Fruit fly (Drosophila melanogaster) whole organism, embryonic: ENCODE results near the gene CG31548.
A peak's percentile ranks its signal among the peaks of the same experiment; 100 is the strongest.

Experiments used
- CG10543 ChIP-seq: fragments of 200-800 bp; sonication (Bioruptor generic); optimal IDR thresholded peaks from 3 replicates; lab custom pipeline; 2017; ENCODE audit warnings: missing biosample characterization, mild to moderate bottlenecking, missing genetic modification characterization, moderate library complexity
- CG10654 ChIP-seq: fragments of 200-800 bp; sonication (Bioruptor generic); optimal IDR thresholded peaks from 2 replicates; lab custom pipeline; 2016; ENCODE audit warnings: missing biosample characterization, missing genetic modification characterization
- CG11093 ChIP-seq: fragments of 200-800 bp; sonication (Bioruptor generic); IDR thresholded peaks from 3 replicates; pipeline ENCODE4 v1.3.6; 2022; ENCODE audit warnings: missing biosample characterization, missing genetic modification characterization
- CG11247 ChIP-seq: fragments of 200-800 bp; sonication (Bioruptor generic); IDR thresholded peaks from 2 replicates; pipeline ENCODE4 v1.3.6; 2022; ENCODE audit warnings: missing biosample characterization, missing genetic modification characterization
- CG12071 ChIP-seq: fragments of 200-800 bp; sonication (Bioruptor generic); optimal IDR thresholded peaks from 3 replicates; lab custom pipeline; 2018; ENCODE audit warnings: missing biosample characterization, mild to moderate bottlenecking, missing genetic modification characterization
- CG13287 ChIP-seq: fragments of 200-800 bp; sonication (Bioruptor generic); IDR thresholded peaks from 2 replicates; pipeline ENCODE4 v1.3.6; 2022; ENCODE audit warnings: missing biosample characterization, missing genetic modification characterization; ENCODE audit not compliant: partially characterized antibody
- CG15601 ChIP-seq: fragments of 200-800 bp; sonication (Bioruptor generic); optimal IDR thresholded peaks from 3 replicates; lab custom pipeline; 2019; ENCODE audit warnings: missing biosample characterization, mild to moderate bottlenecking, missing genetic modification characterization, moderate library complexity
- CG2712 ChIP-seq: fragments of 200-800 bp; optimal IDR thresholded peaks from 3 replicates; lab custom pipeline; 2019; ENCODE audit warnings: missing biosample characterization, mild to moderate bottlenecking, missing genetic modification characterization, moderate library complexity
- CG34422 ChIP-seq: fragments of 200-800 bp; sonication (Bioruptor generic); IDR thresholded peaks from 3 replicates; pipeline ENCODE4 v1.3.6; 2022; ENCODE audit warnings: missing biosample characterization, missing genetic modification characterization
- CG6683 ChIP-seq: fragments of 200-800 bp; sonication (Bioruptor generic); optimal IDR thresholded peaks from 2 replicates; lab custom pipeline; 2017; ENCODE audit warnings: missing biosample characterization, mild to moderate bottlenecking, missing genetic modification characterization, missing genetic modification reagents
- CG6765 ChIP-seq: fragments of 200-800 bp; sonication (Bioruptor generic); optimal IDR thresholded peaks from 3 replicates; lab custom pipeline; 2017; ENCODE audit warnings: missing biosample characterization, mild to moderate bottlenecking, missing genetic modification characterization
- CG7271 ChIP-seq: fragments of 200-800 bp; sonication (Bioruptor generic); optimal IDR thresholded peaks from 2 replicates; lab custom pipeline; 2018; ENCODE audit warnings: missing biosample characterization, mild to moderate bottlenecking, missing genetic modification characterization, moderate library complexity
- CG8359 ChIP-seq: fragments of 200-800 bp; sonication (Bioruptor generic); optimal IDR thresholded peaks from 2 replicates; lab custom pipeline; 2017; ENCODE audit warnings: missing biosample characterization, mild to moderate bottlenecking, missing genetic modification characterization, borderline replicate concordance
- CG9932 ChIP-seq: fragments of 200-800 bp; sonication (Bioruptor generic); IDR thresholded peaks from 2 replicates; pipeline ENCODE4 v1.3.6; 2022; ENCODE audit warnings: missing biosample characterization, missing genetic modification characterization
- CHES-1-like ChIP-seq: fragments of 200-800 bp; sonication (Bioruptor generic); optimal IDR thresholded peaks from 2 replicates; lab custom pipeline; 2016; ENCODE audit warnings: missing biosample characterization, missing genetic modification characterization
- Chrac-16 ChIP-seq: fragments of 200-800 bp; sonication (Bioruptor generic); optimal IDR thresholded peaks from 3 replicates; lab custom pipeline; 2016; ENCODE audit warnings: missing biosample characterization, missing genetic modification characterization
- Dek ChIP-seq: fragments of 200-800 bp; sonication (Bioruptor generic); optimal IDR thresholded peaks from 3 replicates; lab custom pipeline; 2019; ENCODE audit warnings: missing biosample characterization, mild to moderate bottlenecking, missing genetic modification characterization, moderate library complexity
- Dfd ChIP-seq, 2 experiments: fragments of >200 bp; optimal IDR thresholded peaks; 2 replicates each; lab custom pipeline; 2017; ENCODE audit warnings: missing biosample characterization in 2 of 2, missing genetic modification characterization in 2 of 2
- Eip74EF ChIP-seq, 2 experiments: fragments of 200-800 bp in 1 of 2; fragments of >200 bp in 1 of 2; sonication (Bioruptor generic) in 1 of 2; optimal IDR thresholded peaks; 2 replicates each; lab custom pipeline; 2017 to 2019; ENCODE audit warnings: missing biosample characterization in 2 of 2, missing genetic modification characterization in 2 of 2, mild to moderate bottlenecking in 1 of 2, moderate library complexity in 1 of 2
- HHEX ChIP-seq: fragments of 200-800 bp; sonication (Bioruptor generic); optimal IDR thresholded peaks from 3 replicates; lab custom pipeline; 2017; ENCODE audit warnings: missing biosample characterization, mild to moderate bottlenecking, missing genetic modification characterization, missing genetic modification reagents
- Hr39 ChIP-seq: fragments of >200 bp; optimal IDR thresholded peaks from 2 replicates; lab custom pipeline; 2017
- Hsf ChIP-seq: fragments of 200-800 bp; sonication (Bioruptor generic); optimal IDR thresholded peaks from 3 replicates; lab custom pipeline; 2016; ENCODE audit warnings: missing biosample characterization, missing genetic modification characterization
- Lim3 ChIP-seq: fragments of 200-800 bp; sonication (Bioruptor generic); IDR thresholded peaks from 2 replicates; pipeline ENCODE4 v1.3.6; 2022; ENCODE audit warnings: missing biosample characterization, missing genetic modification characterization
- Med ChIP-seq: fragments of 200-800 bp; sonication (Bioruptor generic); peaks from one replicate; lab custom pipeline; 2016; ENCODE audit warnings: missing biosample characterization, missing genetic modification characterization, mild to moderate bottlenecking, inconsistent platforms, moderate library complexity
- Mes4 ChIP-seq: fragments of 200-800 bp; sonication (Bioruptor generic); optimal IDR thresholded peaks from 2 replicates; lab custom pipeline; 2016; ENCODE audit warnings: missing biosample characterization, missing genetic modification characterization
- Opbp ChIP-seq: fragments of 200-800 bp; sonication (Bioruptor generic); IDR thresholded peaks from 3 replicates; pipeline ENCODE4 v1.3.6; 2022; ENCODE audit warnings: missing biosample characterization, missing genetic modification characterization; ENCODE audit not compliant: partially characterized antibody
- Optix ChIP-seq: fragments of 200-800 bp; sonication (Bioruptor generic); IDR thresholded peaks from 3 replicates; pipeline ENCODE4 v1.3.6; 2022; ENCODE audit warnings: missing biosample characterization, missing genetic modification characterization
- PHDP ChIP-seq: fragments of 200-800 bp; sonication (Bioruptor generic); optimal IDR thresholded peaks from 3 replicates; lab custom pipeline; 2018; ENCODE audit warnings: missing biosample characterization, mild to moderate bottlenecking, missing genetic modification characterization, moderate library complexity
- TFAM ChIP-seq: fragments of 200-800 bp; sonication (Bioruptor generic); optimal IDR thresholded peaks from 2 replicates; lab custom pipeline; 2017; ENCODE audit warnings: missing biosample characterization, missing genetic modification characterization, inconsistent platforms
- cwo ChIP-seq: fragments of 200-800 bp; sonication (Bioruptor generic); optimal IDR thresholded peaks from 3 replicates; lab custom pipeline; 2017; ENCODE audit warnings: missing biosample characterization, missing genetic modification characterization, mild to moderate bottlenecking, moderate library complexity, missing genetic modification reagents
- disco-r ChIP-seq: fragments of 200-800 bp; sonication (Bioruptor generic); optimal IDR thresholded peaks from 2 replicates; lab custom pipeline; 2016; ENCODE audit warnings: missing biosample characterization, missing genetic modification characterization
- esg ChIP-seq: fragments of 200-800 bp; sonication (Bioruptor generic); conservative IDR thresholded peaks from 2 replicates; pipeline ENCODE4 v1.3.6; 2022; ENCODE audit warnings: missing biosample characterization, missing genetic modification characterization
- fd64A ChIP-seq: fragments of 200-800 bp; sonication (Bioruptor generic); optimal IDR thresholded peaks from 3 replicates; lab custom pipeline; 2018; ENCODE audit warnings: missing biosample characterization, mild to moderate bottlenecking, missing genetic modification characterization
- fd96Cb ChIP-seq: fragments of 200-800 bp; sonication (Bioruptor generic); optimal IDR thresholded peaks from 2 replicates; lab custom pipeline; 2018; ENCODE audit warnings: missing biosample characterization, mild to moderate bottlenecking, missing genetic modification characterization, moderate library complexity
- gsb ChIP-seq: fragments of 200-800 bp; sonication (Bioruptor generic); IDR thresholded peaks from 2 replicates; pipeline ENCODE4 v1.3.6; 2022; ENCODE audit warnings: missing biosample characterization, missing genetic modification characterization
- gt ChIP-seq: fragments of 200-800 bp; sonication (Bioruptor generic); IDR thresholded peaks from 2 replicates; pipeline ENCODE4 v1.3.6; 2022; ENCODE audit warnings: missing biosample characterization, missing genetic modification characterization
- inv ChIP-seq: fragments of 200-800 bp; sonication (Bioruptor generic); IDR thresholded peaks from 2 replicates; pipeline ENCODE4 v1.3.6; 2022; ENCODE audit warnings: missing biosample characterization, missing genetic modification characterization; ENCODE audit not compliant: partially characterized antibody
- maf-S ChIP-seq: fragments of 200-800 bp; sonication (Bioruptor generic); optimal IDR thresholded peaks from 2 replicates; lab custom pipeline; 2016; ENCODE audit warnings: missing biosample characterization, missing genetic modification characterization
- mld ChIP-seq: fragments of 200-800 bp; sonication (Bioruptor generic); IDR thresholded peaks from 3 replicates; pipeline ENCODE4 v1.3.6; 2022; ENCODE audit warnings: missing biosample characterization, missing genetic modification characterization; ENCODE audit not compliant: partially characterized antibody
- pfk ChIP-seq: fragments of 200-800 bp; sonication (Bioruptor generic); optimal IDR thresholded peaks from 2 replicates; lab custom pipeline; 2018; ENCODE audit warnings: missing biosample characterization, mild to moderate bottlenecking, missing genetic modification characterization, moderate library complexity
- pros ChIP-seq: fragments of 200-800 bp; sonication (Bioruptor generic); optimal IDR thresholded peaks from 3 replicates; lab custom pipeline; 2019; ENCODE audit warnings: missing biosample characterization, mild to moderate bottlenecking, missing genetic modification characterization, moderate library complexity
- sc ChIP-seq, 3 experiments: fragments of >200 bp in 2 of 3; fragments of 200-800 bp in 1 of 3; sonication (Bioruptor generic) in 1 of 3; optimal IDR thresholded peaks; 2 replicates in 2 of 3; 3 replicates in 1 of 3; lab custom pipeline; 2017; ENCODE audit warnings: mild to moderate bottlenecking in 1 of 3, missing biosample characterization in 1 of 3, missing genetic modification characterization in 1 of 3, missing genetic modification reagents in 1 of 3
- schlank ChIP-seq: fragments of 200-800 bp; sonication (Bioruptor generic); optimal IDR thresholded peaks from 2 replicates; lab custom pipeline; 2018; ENCODE audit warnings: missing biosample characterization, mild to moderate bottlenecking, missing genetic modification characterization
- shn ChIP-seq: fragments of 200-800 bp; sonication (Bioruptor generic); optimal IDR thresholded peaks from 3 replicates; lab custom pipeline; 2016; ENCODE audit warnings: missing biosample characterization, missing genetic modification characterization
- sim ChIP-seq: fragments of 200-800 bp; sonication (Bioruptor generic); IDR thresholded peaks from 2 replicates; pipeline ENCODE4 v1.3.6; 2022; ENCODE audit warnings: missing biosample characterization, missing genetic modification characterization
- sisA ChIP-seq: fragments of 200-800 bp; sonication (Bioruptor generic); IDR thresholded peaks from 2 replicates; pipeline ENCODE4 v1.3.6; 2022; ENCODE audit warnings: missing biosample characterization, missing genetic modification characterization
- sr ChIP-seq: fragments of 200-800 bp; sonication (Bioruptor generic); IDR thresholded peaks from 3 replicates; pipeline ENCODE4 v1.3.6; 2022; ENCODE audit warnings: missing biosample characterization, missing genetic modification characterization
- stc ChIP-seq: fragments of 200-800 bp; sonication (Bioruptor generic); IDR thresholded peaks from 2 replicates; pipeline ENCODE4 v1.3.6; 2022; ENCODE audit warnings: missing biosample characterization, missing genetic modification characterization
- tna ChIP-seq: fragments of 200-800 bp; sonication (Bioruptor generic); IDR thresholded peaks from 2 replicates; pipeline ENCODE4 v1.3.6; 2022; ENCODE audit warnings: missing biosample characterization, missing genetic modification characterization; ENCODE audit not compliant: partially characterized antibody

Gene CG31548

dm6 chr3R:5654692-5655181, 18.1 kb upstream of the CG31548 start, which contains the start of the genes elm and MED27 (continued):
- TF ChIP-seq maf-S (GFP tag; lab: Kevin White, UChicago) (peak; percentile 89), tna (GFP tag; lab: Robert Waterston, UW) (peak; percentile 65), CG34422 (GFP tag; lab: Robert Waterston, UW) (peak; percentile 95), HHEX (GFP tag; lab: Kevin White, UChicago) (peak; percentile 87), PHDP (peak; percentile 90), CHES-1-like (peak; percentile 94), disco-r (GFP tag; lab: Kevin White, UChicago) (peak; percentile 79), Hsf (peak; percentile 97), cwo (GFP tag; lab: Kevin White, UChicago) (peak; percentile 76), sr (GFP tag; lab: Robert Waterston, UW) (no peak), mld (GFP tag; lab: Robert Waterston, UW) (peak; percentile 72), Dek (tag; lab: Kevin White, UChicago) (peak; percentile 89), gsb (GFP tag; lab: Robert Waterston, UW) (peak; percentile 79), CG11247 (GFP tag; lab: Robert Waterston, UW) (peak; percentile 91), shn (peak; percentile 90), Hr39 (no peak), Opbp (GFP tag; lab: Robert Waterston, UW) (peak; percentile 83), gt (GFP tag; lab: Robert Waterston, UW) (peak; percentile 85), pfk (GFP tag; lab: Kevin White, UChicago) (peak; percentile 11), Dfd (GFP tag; optimal IDR thresholded peaks at IDR 0.05; lab: Kevin White, UChicago) (peak in 1 of 2 experiments; percentile 59), CG9932 (peak; percentile 98), Eip74EF (GFP tag; optimal IDR thresholded peaks at IDR 0.05; lab: Kevin White, UChicago) (peak in 1 of 2 experiments; percentile 64), schlank (tag; lab: Kevin White, UChicago) (peak; percentile 53), Med (GFP tag; lab: Kevin White, UChicago) (peak; percentile 98), CG10543 (GFP tag; lab: Kevin White, UChicago) (peak; percentile 94), sim (peak; percentile 60; the same call in 1 of the 2 replicates), CG15601 (tag; lab: Kevin White, UChicago) (peak; percentile 95), Lim3 (peak; percentile 81), sisA (GFP tag; lab: Robert Waterston, UW) (peak; percentile 97), pros (GFP tag; lab: Kevin White, UChicago) (peak; percentile 16), CG13287 (peak; percentile 95), Optix (GFP tag; lab: Robert Waterston, UW) (peak; percentile 84; the same call in 2 of the 3 replicates), CG8359 (GFP tag; lab: Kevin White, UChicago) (peak; percentile 69), stc (GFP tag; lab: Robert Waterston, UW) (peak; percentile 75), CG6765 (GFP tag; lab: Kevin White, UChicago) (peak; percentile 64), CG7271 (tag; lab: Kevin White, UChicago) (peak; percentile 83), inv (GFP tag; lab: Robert Waterston, UW) (peak; percentile 94), sc (optimal IDR thresholded peaks at IDR 0.05; lab: Kevin White, UChicago) (no peak), sc (GFP tag; optimal IDR thresholded peaks at IDR 0.05; lab: Kevin White, UChicago) (peak; percentile 71), esg (peak; percentile 93), fd64A (GFP tag; lab: Kevin White, UChicago) (no peak), CG11093 (GFP tag; lab: Robert Waterston, UW) (peak; percentile 91), CG10654 (GFP tag; lab: Kevin White, UChicago) (peak; percentile 93), Chrac-16 (GFP tag; lab: Kevin White, UChicago) (peak; percentile 97), CG6683 (GFP tag; lab: Kevin White, UChicago) (peak; percentile 52), CG2712 (tag; lab: Kevin White, UChicago) (peak; percentile 95), CG12071 (peak; percentile 15), fd96Cb (peak; percentile 88), TFAM (GFP tag; lab: Kevin White, UChicago) (peak; percentile 62), Mes4 (GFP tag; lab: Kevin White, UChicago) (peak; percentile 84)
